Fruit fly (Drosophila melanogaster) S2 (cell line): ENCODE data around the gene UBL3.

ENCODE experiments used
- CG8478 ChIP-seq: fragments of >200 bp; optimal IDR thresholded peaks from 2 replicates; lab custom pipeline; 2018
- CTCF ChIP-seq, 2 experiments: fragments of >200 bp; optimal IDR thresholded peaks; 2 replicates each; lab custom pipeline; 2018

DNA sequence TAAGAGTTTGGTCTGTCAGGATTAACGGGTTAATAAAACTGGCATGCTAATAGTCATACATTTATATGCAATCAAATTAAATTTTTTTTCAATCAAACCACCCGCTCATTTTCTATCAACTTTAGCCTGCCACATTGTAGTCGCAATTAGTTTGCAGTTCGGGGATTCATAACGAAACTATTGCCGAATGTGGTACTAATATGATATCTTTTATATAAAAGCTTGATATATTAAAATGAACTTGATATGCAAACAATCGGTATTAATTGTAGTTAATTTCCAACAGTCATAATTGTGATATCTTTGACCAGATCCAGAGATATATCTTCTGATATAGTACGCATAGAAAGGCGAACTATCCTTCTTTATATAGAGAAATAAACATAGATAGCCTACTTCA lies 13.1 kb upstream of the UBL3 start:
- no peak for TF ChIP-seq CTCF (optimal IDR thresholded peaks at IDR 0.05; lab: Kevin White, UChicago)
- no peak for TF ChIP-seq CG8478 (lab: Kevin White, UChicago)
